Worm (Caenorhabditis elegans) whole organism, L2 larva: ENCODE data around the gene dod-6.

Source experiments
- alr-1 ChIP-seq: fragments of 150-350 bp; optimal IDR thresholded peaks from 2 replicates; lab custom pipeline; 2014; ENCODE audit warnings: missing biosample characterization, missing genetic modification characterization
- ceh-16 ChIP-seq: fragments of 150-350 bp; optimal IDR thresholded peaks from 2 replicates; lab custom pipeline; 2014; ENCODE audit warnings: missing biosample characterization, missing genetic modification characterization
- lin-13 ChIP-seq: fragments of 150-350 bp; optimal IDR thresholded peaks from 2 replicates; lab custom pipeline; 2014; ENCODE audit warnings: missing biosample characterization, missing genetic modification reagents, missing genetic modification characterization
- lin-39 ChIP-seq: fragments of 150-350 bp; optimal IDR thresholded peaks from 2 replicates; lab custom pipeline; 2014; ENCODE audit warnings: missing biosample characterization, missing genetic modification reagents, missing genetic modification characterization
- lsy-2 ChIP-seq, 2 experiments: fragments of 150-350 bp in 1 of 2; sonication (generic microtip) in 1 of 2; optimal IDR thresholded peaks; 2 replicates each; lab custom pipeline; 2014 to 2017; ENCODE audit warnings: missing biosample characterization in 2 of 2, missing genetic modification characterization in 2 of 2
- nhr-11 ChIP-seq: fragments of 150-350 bp; optimal IDR thresholded peaks from 2 replicates; lab custom pipeline; 2014; ENCODE audit warnings: missing biosample characterization, missing genetic modification characterization
- nhr-237 ChIP-seq: fragments of 150-350 bp; optimal IDR thresholded peaks from 2 replicates; lab custom pipeline; 2014; ENCODE audit warnings: missing biosample characterization, missing genetic modification characterization
- sem-4 ChIP-seq: fragments of 150-350 bp; optimal IDR thresholded peaks from 2 replicates; lab custom pipeline; 2014; ENCODE audit warnings: missing biosample characterization, missing genetic modification reagents, missing genetic modification characterization
- skn-1 ChIP-seq: sonication (generic microtip); optimal IDR thresholded peaks from 2 replicates; lab custom pipeline; 2017; ENCODE audit warnings: missing biosample characterization, missing genetic modification characterization
- snpc-4 ChIP-seq: fragments of 150-350 bp; optimal IDR thresholded peaks from 2 replicates; lab custom pipeline; 2014; ENCODE audit warnings: missing biosample characterization, missing genetic modification characterization
- unc-62 ChIP-seq: fragments of 150-350 bp; optimal IDR thresholded peaks from 2 replicates; lab custom pipeline; 2014; ENCODE audit warnings: missing biosample characterization, missing genetic modification reagents, missing genetic modification characterization
- zag-1 ChIP-seq: fragments of 150-350 bp; optimal IDR thresholded peaks from 2 replicates; lab custom pipeline; 2014; ENCODE audit warnings: missing biosample characterization, missing genetic modification characterization

DNA sequence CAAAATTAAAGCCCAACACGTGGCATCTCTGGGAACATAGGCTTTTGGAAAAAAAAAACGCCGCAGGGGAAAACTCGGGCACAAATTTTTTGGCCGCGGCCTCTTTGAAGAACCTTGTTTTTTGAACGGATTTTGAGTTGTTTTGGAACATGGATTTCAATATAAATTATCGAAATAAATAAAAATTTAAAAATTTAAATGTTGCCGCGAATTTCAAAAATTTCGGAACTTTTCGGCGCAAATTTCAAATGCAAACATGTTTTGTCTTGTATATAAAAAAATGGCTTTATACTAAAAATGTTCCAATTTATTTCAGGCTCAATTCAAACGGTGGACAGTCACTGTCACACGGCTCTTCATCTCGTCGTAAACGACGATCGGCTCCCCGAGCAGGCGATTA lies 46.5 kb downstream of the dod-6 start:
- no peak for TF ChIP-seq lin-13
- TF ChIP-seq lin-39 (tag; lab: Kevin White, UChicago), result no peak
- no peak for TF ChIP-seq alr-1 (tag; lab: Kevin White, UChicago)
- TF ChIP-seq nhr-11 (tag; lab: Kevin White, UChicago), result no peak
- no peak for TF ChIP-seq zag-1 (tag; lab: Kevin White, UChicago)
- no peak for TF ChIP-seq snpc-4
- no peak for TF ChIP-seq unc-62 (GFP tag; lab: Kevin White, UChicago)
- no peak for TF ChIP-seq ceh-16
- TF ChIP-seq nhr-237 (tag; lab: Kevin White, UChicago), result no peak
- TF ChIP-seq sem-4 (tag; lab: Kevin White, UChicago), result no peak
- no peak for TF ChIP-seq lsy-2 (tag; optimal IDR thresholded peaks at IDR 0.05; lab: Kevin White, UChicago)
- TF ChIP-seq skn-1 (tag; lab: Kevin White, UChicago), result no peak
